Fruit fly (Drosophila melanogaster): ENCODE measurements around the gene TpnC73F.

DNA sequence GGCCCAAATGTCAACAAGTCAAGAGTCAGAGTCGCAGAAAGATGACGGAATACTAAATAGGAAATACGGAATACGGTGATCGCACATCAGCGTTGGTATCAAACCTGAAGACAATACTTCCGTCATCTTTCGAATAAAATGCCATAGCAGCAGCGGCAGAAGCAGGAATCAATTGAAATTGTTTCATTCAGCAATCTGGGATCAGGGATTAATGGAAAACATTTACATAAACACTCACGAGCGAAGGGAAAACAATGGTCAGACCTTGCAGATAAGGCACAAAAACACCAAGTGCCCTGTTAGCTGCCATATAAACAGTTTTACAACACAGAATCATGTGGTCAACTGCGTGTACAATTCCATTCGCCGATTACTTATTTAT is 40.5 kb upstream of the TpnC73F start:
- no peak for TF ChIP-seq CG7368 (GFP tag; optimal IDR thresholded peaks at IDR 0.05)
- TF ChIP-seq CG8632 (GFP tag; optimal IDR thresholded peaks at IDR 0.05) = no peak
- TF ChIP-seq CG6854 (GFP tag; optimal IDR thresholded peaks at IDR 0.05) = no peak

Data from whole organism, prepupa.